Fruit fly (Drosophila melanogaster) whole organism, embryonic: ENCODE results near the gene esc.

Source experiments
- Bgb ChIP-seq: fragments of 200-800 bp; sonication (Bioruptor generic); IDR thresholded peaks from 2 replicates; pipeline ENCODE4 v1.3.6; 2022; ENCODE audit warnings: missing biosample characterization, missing genetic modification characterization; ENCODE audit not compliant: partially characterized antibody
- CG10267 ChIP-seq: fragments of 200-800 bp; sonication (Bioruptor generic); optimal IDR thresholded peaks from 2 replicates; lab custom pipeline; 2018; ENCODE audit warnings: missing biosample characterization, mild to moderate bottlenecking, missing genetic modification characterization, moderate library complexity
- CG10979 ChIP-seq: fragments of 200-800 bp; sonication (Bioruptor generic); optimal IDR thresholded peaks from 2 replicates; lab custom pipeline; 2018; ENCODE audit warnings: missing biosample characterization, mild to moderate bottlenecking, missing genetic modification characterization, moderate library complexity
- CG11398 ChIP-seq: fragments of 200-800 bp; sonication (Bioruptor generic); optimal IDR thresholded peaks from 2 replicates; lab custom pipeline; 2016; ENCODE audit warnings: missing biosample characterization, missing genetic modification characterization
- CG11504 ChIP-seq: fragments of 200-800 bp; sonication (Bioruptor generic); optimal IDR thresholded peaks from 3 replicates; lab custom pipeline; 2019; ENCODE audit warnings: missing biosample characterization, mild to moderate bottlenecking, missing genetic modification characterization, moderate library complexity
- CG11723 ChIP-seq: fragments of 200-800 bp; sonication (Bioruptor generic); optimal IDR thresholded peaks from 2 replicates; lab custom pipeline; 2017; ENCODE audit warnings: missing biosample characterization, mild to moderate bottlenecking, missing genetic modification characterization
- CG12744 ChIP-seq: fragments of 200-800 bp; sonication (Bioruptor generic); optimal IDR thresholded peaks from 2 replicates; lab custom pipeline; 2016; ENCODE audit warnings: missing biosample characterization, missing genetic modification characterization
- CG13123 ChIP-seq: fragments of 200-800 bp; sonication (Bioruptor generic); optimal IDR thresholded peaks from 2 replicates; lab custom pipeline; 2016; ENCODE audit warnings: missing biosample characterization, missing genetic modification characterization
- CG13287 ChIP-seq: fragments of 200-800 bp; sonication (Bioruptor generic); IDR thresholded peaks from 2 replicates; pipeline ENCODE4 v1.3.6; 2022; ENCODE audit warnings: missing biosample characterization, missing genetic modification characterization; ENCODE audit not compliant: partially characterized antibody
- CG14050 ChIP-seq: fragments of 200-800 bp; sonication (Bioruptor generic); IDR thresholded peaks from 3 replicates; pipeline ENCODE4 v1.3.6; 2022; ENCODE audit warnings: missing biosample characterization, missing genetic modification characterization
- CG1647 ChIP-seq: fragments of 200-800 bp; sonication (Bioruptor generic); optimal IDR thresholded peaks from 3 replicates; lab custom pipeline; 2016; ENCODE audit warnings: missing biosample characterization, missing genetic modification characterization
- CG16815 ChIP-seq: fragments of 200-800 bp; sonication (Bioruptor generic); optimal IDR thresholded peaks from 3 replicates; lab custom pipeline; 2017; ENCODE audit warnings: missing biosample characterization, mild to moderate bottlenecking, missing genetic modification characterization
- CG17829 ChIP-seq: fragments of 200-800 bp; optimal IDR thresholded peaks from 2 replicates; lab custom pipeline; 2019; ENCODE audit warnings: missing biosample characterization, mild to moderate bottlenecking, missing genetic modification characterization, moderate library complexity
- CG2889 ChIP-seq: fragments of 200-800 bp; sonication (Bioruptor generic); IDR thresholded peaks from 3 replicates; pipeline ENCODE4 v1.3.6; 2022; ENCODE audit warnings: missing biosample characterization, missing genetic modification characterization
- CG33557 ChIP-seq: fragments of 200-800 bp; sonication (Bioruptor generic); optimal IDR thresholded peaks from 2 replicates; lab custom pipeline; 2019; ENCODE audit warnings: missing biosample characterization, mild to moderate bottlenecking, missing genetic modification characterization, moderate library complexity
- CG6791 ChIP-seq: fragments of 200-800 bp; sonication (Bioruptor generic); IDR thresholded peaks from 3 replicates; pipeline ENCODE4 v1.3.6; 2022; ENCODE audit warnings: missing biosample characterization, missing genetic modification characterization; ENCODE audit not compliant: partially characterized antibody
- CG7372 ChIP-seq: fragments of 200-800 bp; sonication (Bioruptor generic); IDR thresholded peaks from 2 replicates; pipeline ENCODE4 v1.3.6; 2022; ENCODE audit warnings: missing biosample characterization, missing genetic modification characterization
- Dad ChIP-seq: fragments of 200-800 bp; sonication (Bioruptor generic); optimal IDR thresholded peaks from 3 replicates; lab custom pipeline; 2016; ENCODE audit warnings: missing biosample characterization, missing genetic modification characterization
- Dip2 ChIP-seq: fragments of 200-800 bp; sonication (Bioruptor generic); IDR thresholded peaks from 2 replicates; pipeline ENCODE4 v1.3.6; 2022; ENCODE audit warnings: missing biosample characterization, missing genetic modification characterization
- Hmx ChIP-seq: fragments of 200-800 bp; sonication (Bioruptor generic); optimal IDR thresholded peaks from 2 replicates; lab custom pipeline; 2016; ENCODE audit warnings: missing biosample characterization, missing genetic modification characterization
- Hr39 ChIP-seq: fragments of >200 bp; optimal IDR thresholded peaks from 2 replicates; lab custom pipeline; 2017
- NC2α ChIP-seq: fragments of 200-800 bp; sonication (Bioruptor generic); optimal IDR thresholded peaks from 2 replicates; lab custom pipeline; 2016; ENCODE audit warnings: missing biosample characterization, missing genetic modification characterization
- PHDP ChIP-seq: fragments of 200-800 bp; sonication (Bioruptor generic); optimal IDR thresholded peaks from 3 replicates; lab custom pipeline; 2018; ENCODE audit warnings: missing biosample characterization, mild to moderate bottlenecking, missing genetic modification characterization, moderate library complexity
- Side ChIP-seq: fragments of 200-800 bp; sonication (Bioruptor generic); optimal IDR thresholded peaks from 2 replicates; lab custom pipeline; 2016; ENCODE audit warnings: missing biosample characterization, missing genetic modification characterization
- Six4 ChIP-seq: fragments of 200-800 bp; sonication (Bioruptor generic); optimal IDR thresholded peaks from 2 replicates; lab custom pipeline; 2016; ENCODE audit warnings: missing biosample characterization, missing genetic modification characterization
- Taf1 ChIP-seq: fragments of 200-800 bp; sonication (Bioruptor generic); IDR thresholded peaks from 2 replicates; pipeline ENCODE4 v1.3.6; 2022; ENCODE audit warnings: missing biosample characterization, missing genetic modification characterization
- Tbp ChIP-seq: fragments of >200 bp; optimal IDR thresholded peaks from 2 replicates; lab custom pipeline; 2018; ENCODE audit warnings: missing biosample characterization, missing genetic modification characterization
- Vsx1 ChIP-seq: fragments of 200-800 bp; sonication (Bioruptor generic); optimal IDR thresholded peaks from 2 replicates; lab custom pipeline; 2017; ENCODE audit warnings: missing biosample characterization, mild to moderate bottlenecking, missing genetic modification characterization, missing genetic modification reagents
- al ChIP-seq: fragments of 200-800 bp; sonication (Bioruptor generic); IDR thresholded peaks from 2 replicates; pipeline ENCODE4 v1.3.6; 2022; ENCODE audit warnings: missing biosample characterization, missing genetic modification characterization
- ara ChIP-seq: fragments of 200-800 bp; sonication (Bioruptor generic); IDR thresholded peaks from 2 replicates; pipeline ENCODE4 v1.3.6; 2022; ENCODE audit warnings: missing biosample characterization, missing genetic modification characterization
- cg ChIP-seq: fragments of 200-800 bp; sonication (Bioruptor generic); optimal IDR thresholded peaks from 3 replicates; lab custom pipeline; 2019; ENCODE audit warnings: missing biosample characterization, mild to moderate bottlenecking, missing genetic modification characterization, moderate library complexity
- dimm ChIP-seq: fragments of 200-800 bp; sonication (Bioruptor generic); IDR thresholded peaks from 2 replicates; pipeline ENCODE4 v1.3.6; 2022; ENCODE audit warnings: missing biosample characterization, missing genetic modification characterization
- fd3F ChIP-seq: fragments of 200-800 bp; sonication (Bioruptor generic); optimal IDR thresholded peaks from 2 replicates; lab custom pipeline; 2018; ENCODE audit warnings: missing biosample characterization, mild to moderate bottlenecking, missing genetic modification characterization, moderate library complexity
- fd96Cb ChIP-seq: fragments of 200-800 bp; sonication (Bioruptor generic); optimal IDR thresholded peaks from 2 replicates; lab custom pipeline; 2018; ENCODE audit warnings: missing biosample characterization, mild to moderate bottlenecking, missing genetic modification characterization, moderate library complexity
- grau ChIP-seq: fragments of 200-800 bp; optimal IDR thresholded peaks from 3 replicates; lab custom pipeline; 2019; ENCODE audit warnings: missing biosample characterization, mild to moderate bottlenecking, missing genetic modification characterization, moderate library complexity
- hbn ChIP-seq: fragments of 200-800 bp; sonication (Bioruptor generic); IDR thresholded peaks from 2 replicates; pipeline ENCODE4 v1.3.6; 2022; ENCODE audit warnings: missing biosample characterization, missing genetic modification characterization; ENCODE audit not compliant: partially characterized antibody
- kah ChIP-seq: fragments of 200-800 bp; sonication (Bioruptor generic); optimal IDR thresholded peaks from 2 replicates; lab custom pipeline; 2018; ENCODE audit warnings: missing biosample characterization, mild to moderate bottlenecking, missing genetic modification characterization
- klu ChIP-seq: fragments of 200-800 bp; sonication (Bioruptor generic); IDR thresholded peaks from 2 replicates; pipeline ENCODE4 v1.3.6; 2022; ENCODE audit warnings: missing biosample characterization, missing genetic modification characterization
- knrl ChIP-seq: fragments of 200-800 bp; sonication (Bioruptor generic); IDR thresholded peaks from 3 replicates; pipeline ENCODE4 v1.3.6; 2022; ENCODE audit warnings: missing biosample characterization, missing genetic modification characterization; ENCODE audit not compliant: partially characterized antibody
- luna ChIP-seq: fragments of 200-800 bp; sonication (Bioruptor generic); optimal IDR thresholded peaks from 2 replicates; lab custom pipeline; 2016; ENCODE audit warnings: missing biosample characterization, missing genetic modification characterization
- nerfin-2 ChIP-seq: fragments of 200-800 bp; sonication (Bioruptor generic); IDR thresholded peaks from 2 replicates; pipeline ENCODE4 v1.3.6; 2022; ENCODE audit warnings: missing biosample characterization, missing genetic modification characterization; ENCODE audit not compliant: partially characterized antibody
- nom ChIP-seq: fragments of 200-800 bp; sonication (Bioruptor generic); optimal IDR thresholded peaks from 2 replicates; lab custom pipeline; 2017; ENCODE audit warnings: missing biosample characterization, missing genetic modification characterization, mild to moderate bottlenecking, moderate library complexity, missing genetic modification reagents
- odd ChIP-seq: fragments of 200-800 bp; sonication (Bioruptor generic); optimal IDR thresholded peaks from 2 replicates; lab custom pipeline; 2017; ENCODE audit warnings: missing biosample characterization, mild to moderate bottlenecking, missing genetic modification characterization
- pb ChIP-seq: fragments of 200-800 bp; sonication (Bioruptor generic); optimal IDR thresholded peaks from 3 replicates; lab custom pipeline; 2016; ENCODE audit warnings: missing biosample characterization, missing genetic modification characterization
- pnt ChIP-seq: fragments of 200-800 bp; sonication (Bioruptor generic); optimal IDR thresholded peaks from 3 replicates; lab custom pipeline; 2016; ENCODE audit warnings: missing biosample characterization, missing genetic modification characterization
- rib ChIP-seq: fragments of 200-800 bp; sonication (Bioruptor generic); IDR thresholded peaks from 2 replicates; pipeline ENCODE4 v1.3.6; 2022; ENCODE audit warnings: missing biosample characterization, missing genetic modification characterization
- stc ChIP-seq: fragments of 200-800 bp; sonication (Bioruptor generic); IDR thresholded peaks from 2 replicates; pipeline ENCODE4 v1.3.6; 2022; ENCODE audit warnings: missing biosample characterization, missing genetic modification characterization
- tna ChIP-seq: fragments of 200-800 bp; sonication (Bioruptor generic); IDR thresholded peaks from 2 replicates; pipeline ENCODE4 v1.3.6; 2022; ENCODE audit warnings: missing biosample characterization, missing genetic modification characterization; ENCODE audit not compliant: partially characterized antibody
- trem ChIP-seq: fragments of 200-800 bp; optimal IDR thresholded peaks from 3 replicates; lab custom pipeline; 2019; ENCODE audit warnings: missing biosample characterization, mild to moderate bottlenecking, missing genetic modification characterization, moderate library complexity
- wek ChIP-seq: fragments of 200-800 bp; sonication (Bioruptor generic); optimal IDR thresholded peaks from 3 replicates; lab custom pipeline; 2018; ENCODE audit warnings: missing biosample characterization, mild to moderate bottlenecking, missing genetic modification characterization, moderate library complexity

Gene esc

DNA sequence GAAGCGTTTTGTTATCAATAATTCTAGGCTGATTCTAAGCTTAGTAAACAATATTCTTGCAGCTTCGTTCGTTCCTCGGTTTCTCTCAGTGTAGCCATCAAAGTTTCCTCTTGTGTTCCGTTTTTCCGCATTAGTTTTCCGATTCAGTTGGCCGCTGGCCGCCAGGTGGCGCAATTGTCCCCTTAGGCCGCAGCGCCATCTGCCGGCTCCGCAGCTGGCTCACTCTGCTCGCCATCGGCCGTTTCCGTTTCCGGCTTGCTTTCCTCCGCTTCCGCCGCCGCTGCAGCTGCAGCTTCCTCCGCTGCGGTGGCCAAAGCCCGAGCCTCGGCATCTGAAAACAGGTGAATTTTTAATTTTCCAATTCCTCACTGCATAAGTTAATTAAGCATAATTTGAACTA is 12.8 kb downstream of the esc start (continued):
- TF ChIP-seq rib (GFP tag; lab: Robert Waterston, UW): 0 out of 2 replicates have a peak, but pooled peaks have one; percentile 19
- no peak for TF ChIP-seq hbn
- TF ChIP-seq CG16815 (GFP tag; lab: Kevin White, UChicago): peak; percentile 91
- TF ChIP-seq Hmx (GFP tag; lab: Kevin White, UChicago): no peak
- peak; percentile 96 for TF ChIP-seq CG33557 (GFP tag; lab: Kevin White, UChicago)
- TF ChIP-seq al (GFP tag; lab: Robert Waterston, UW): 0 out of 2 replicates have a peak, but pooled peaks have one; percentile 37
- TF ChIP-seq Dip2 (GFP tag; lab: Robert Waterston, UW): no peak
- TF ChIP-seq Bgb: no peak; the same call in 1 of the 2 replicates
- 0 out of 3 replicates have a peak, but pooled peaks have one; percentile 7 for TF ChIP-seq knrl (GFP tag; lab: Robert Waterston, UW)
- TF ChIP-seq grau (tag; lab: Kevin White, UChicago): peak; percentile 83
- TF ChIP-seq CG2889 (GFP tag; lab: Robert Waterston, UW): peak; percentile 74
- peak; percentile 80 for TF ChIP-seq CG7372 (GFP tag; lab: Robert Waterston, UW)
- TF ChIP-seq Taf1: peak; percentile 43; the same call in 1 of the 2 replicates
- peak; percentile 89 for TF ChIP-seq CG14050 (GFP tag; lab: Robert Waterston, UW)
- TF ChIP-seq Hr39 (lab: Kevin White, UChicago): no peak
- peak; percentile 93 for TF ChIP-seq Dad
- TF ChIP-seq cg (GFP tag; lab: Kevin White, UChicago): no peak
- TF ChIP-seq NC2α (GFP tag; lab: Kevin White, UChicago): peak; percentile 97
- peak; percentile 42; the same call in 1 of the 2 replicates for TF ChIP-seq klu (GFP tag; lab: Robert Waterston, UW)
- peak; percentile 93 for TF ChIP-seq PHDP (tag; lab: Kevin White, UChicago)
- TF ChIP-seq fd3F (GFP tag; lab: Kevin White, UChicago): peak; percentile 74
- TF ChIP-seq luna (GFP tag; lab: Kevin White, UChicago): peak; percentile 80
- TF ChIP-seq stc: peak; percentile 88
- peak; percentile 93 for TF ChIP-seq CG10979
- no peak for TF ChIP-seq nom
- peak; percentile 48; the same call in 1 of the 3 replicates for TF ChIP-seq CG6791 (GFP tag; lab: Robert Waterston, UW)
- peak; percentile 86 for TF ChIP-seq trem
- peak; percentile 95 for TF ChIP-seq wek (GFP tag; lab: Kevin White, UChicago)
- TF ChIP-seq CG11504: peak; percentile 87
- TF ChIP-seq odd (GFP tag; lab: Kevin White, UChicago): peak; percentile 98
- TF ChIP-seq Six4 (GFP tag; lab: Kevin White, UChicago): peak; percentile 96
- TF ChIP-seq CG17829 (tag; lab: Kevin White, UChicago): peak; percentile 95
- TF ChIP-seq Side (GFP tag; lab: Kevin White, UChicago): peak; percentile 93
- peak; percentile 92 for TF ChIP-seq CG12744 (GFP tag; lab: Kevin White, UChicago)
- TF ChIP-seq ara (GFP tag; lab: Robert Waterston, UW): peak; percentile 90
- TF ChIP-seq pnt (GFP tag; lab: Kevin White, UChicago): peak; percentile 77
- peak; percentile 89 for TF ChIP-seq CG13123 (GFP tag; lab: Kevin White, UChicago)
- peak; percentile 94 for TF ChIP-seq CG11398 (GFP tag; lab: Kevin White, UChicago)
- TF ChIP-seq nerfin-2 (GFP tag; lab: Robert Waterston, UW): no peak
- peak; percentile 96 for TF ChIP-seq Vsx1 (GFP tag; lab: Kevin White, UChicago)
- TF ChIP-seq CG13287 (GFP tag; lab: Robert Waterston, UW): no peak; the same call in 1 of the 2 replicates
- no peak; the same call in 1 of the 2 replicates for TF ChIP-seq dimm
- no peak for TF ChIP-seq tna (GFP tag; lab: Robert Waterston, UW)
- peak; percentile 87 for TF ChIP-seq CG10267 (tag; lab: Kevin White, UChicago)
- TF ChIP-seq CG11723 (GFP tag; lab: Kevin White, UChicago): peak; percentile 97
- peak; percentile 85 for TF ChIP-seq CG1647 (GFP tag; lab: Kevin White, UChicago)
- peak; percentile 93 for TF ChIP-seq kah (GFP tag; lab: Kevin White, UChicago)
- TF ChIP-seq pb: peak; percentile 98
- no peak for TF ChIP-seq Tbp
- TF ChIP-seq fd96Cb (tag; lab: Kevin White, UChicago): peak; percentile 84
